Fruit fly (Drosophila melanogaster) whole organism, embryonic: Measurements from ENCODE around the gene Prosbeta6.

Experiments used
- Abd-B ChIP-seq: fragments of 200-800 bp; sonication (Bioruptor generic); optimal IDR thresholded peaks from 2 replicates; lab custom pipeline; 2018; ENCODE audit warnings: missing biosample characterization, mild to moderate bottlenecking, missing genetic modification characterization, moderate library complexity
- Blimp-1 ChIP-seq: fragments of 200-800 bp; sonication (Bioruptor generic); optimal IDR thresholded peaks from 3 replicates; lab custom pipeline; 2018; ENCODE audit warnings: missing biosample characterization, missing genetic modification characterization, mild to moderate bottlenecking, moderate library complexity, missing genetic modification reagents
- CG10147 ChIP-seq: fragments of 200-800 bp; sonication (Bioruptor generic); optimal IDR thresholded peaks from 2 replicates; lab custom pipeline; 2019; ENCODE audit warnings: missing biosample characterization, mild to moderate bottlenecking, missing genetic modification characterization, moderate library complexity
- CG10321 ChIP-seq: fragments of 200-800 bp; sonication (Bioruptor generic); IDR thresholded peaks from 2 replicates; pipeline ENCODE4 v1.3.6; 2022; ENCODE audit warnings: missing biosample characterization, missing genetic modification characterization
- CG10431 ChIP-seq: fragments of 200-800 bp; sonication (Bioruptor generic); optimal IDR thresholded peaks from 3 replicates; lab custom pipeline; 2018; ENCODE audit warnings: missing biosample characterization, mild to moderate bottlenecking, missing genetic modification characterization
- CG10959 ChIP-seq: fragments of 200-800 bp; sonication (Bioruptor generic); IDR thresholded peaks from 2 replicates; pipeline ENCODE4 v1.3.6; 2022; ENCODE audit warnings: missing biosample characterization, missing genetic modification characterization
- CG11696 ChIP-seq: fragments of 200-800 bp; sonication (Bioruptor generic); IDR thresholded peaks from 2 replicates; pipeline ENCODE4 v1.3.6; 2022; ENCODE audit warnings: missing biosample characterization, missing genetic modification characterization
- CG12744 ChIP-seq: fragments of 200-800 bp; sonication (Bioruptor generic); optimal IDR thresholded peaks from 2 replicates; lab custom pipeline; 2016; ENCODE audit warnings: missing biosample characterization, missing genetic modification characterization
- CG13775 ChIP-seq: fragments of 200-800 bp; sonication (Bioruptor generic); optimal IDR thresholded peaks from 3 replicates; lab custom pipeline; 2017; ENCODE audit warnings: missing biosample characterization, mild to moderate bottlenecking, missing genetic modification characterization
- CG14710 ChIP-seq: fragments of 200-800 bp; sonication (Bioruptor generic); optimal IDR thresholded peaks from 3 replicates; lab custom pipeline; 2019; ENCODE audit warnings: missing biosample characterization, mild to moderate bottlenecking, missing genetic modification characterization, moderate library complexity
- CG1529 ChIP-seq: fragments of 200-800 bp; sonication (Bioruptor generic); optimal IDR thresholded peaks from 3 replicates; lab custom pipeline; 2018; ENCODE audit warnings: missing biosample characterization, missing genetic modification characterization
- CG16815 ChIP-seq: fragments of 200-800 bp; sonication (Bioruptor generic); optimal IDR thresholded peaks from 3 replicates; lab custom pipeline; 2017; ENCODE audit warnings: missing biosample characterization, mild to moderate bottlenecking, missing genetic modification characterization
- CG17361 ChIP-seq: fragments of 200-800 bp; sonication (Bioruptor generic); IDR thresholded peaks from 3 replicates; pipeline ENCODE4 v1.3.6; 2022; ENCODE audit warnings: missing biosample characterization, missing genetic modification characterization
- CG31388 ChIP-seq: fragments of 200-800 bp; sonication (Bioruptor generic); optimal IDR thresholded peaks from 2 replicates; lab custom pipeline; 2016; ENCODE audit warnings: missing biosample characterization, missing genetic modification characterization
- CG31441 ChIP-seq: fragments of 200-800 bp; sonication (Bioruptor generic); IDR thresholded peaks from 2 replicates; pipeline ENCODE4 v1.3.6; 2022; ENCODE audit warnings: missing biosample characterization, missing genetic modification characterization
- CG34224 ChIP-seq: fragments of 200-800 bp; sonication (Bioruptor generic); IDR thresholded peaks from 3 replicates; pipeline ENCODE4 v1.3.6; 2022; ENCODE audit warnings: missing biosample characterization, missing genetic modification characterization; ENCODE audit not compliant: partially characterized antibody
- CG34422 ChIP-seq: fragments of 200-800 bp; sonication (Bioruptor generic); IDR thresholded peaks from 3 replicates; pipeline ENCODE4 v1.3.6; 2022; ENCODE audit warnings: missing biosample characterization, missing genetic modification characterization
- CG3847 ChIP-seq: fragments of 200-800 bp; sonication (Bioruptor generic); IDR thresholded peaks from 2 replicates; pipeline ENCODE4 v1.3.6; 2022; ENCODE audit warnings: missing biosample characterization, missing genetic modification characterization
- CG4404 ChIP-seq: fragments of 200-800 bp; sonication (Bioruptor generic); IDR thresholded peaks from 2 replicates; pipeline ENCODE4 v1.3.6; 2022; ENCODE audit warnings: missing biosample characterization, missing genetic modification characterization
- CG4820 ChIP-seq: fragments of 200-800 bp; sonication (Bioruptor generic); optimal IDR thresholded peaks from 3 replicates; lab custom pipeline; 2016; ENCODE audit warnings: missing biosample characterization, missing genetic modification characterization
- CG6689 ChIP-seq: fragments of 200-800 bp; sonication (Bioruptor generic); IDR thresholded peaks from 2 replicates; pipeline ENCODE4 v1.3.6; 2022; ENCODE audit warnings: missing biosample characterization, missing genetic modification characterization
- CG6765 ChIP-seq: fragments of 200-800 bp; sonication (Bioruptor generic); optimal IDR thresholded peaks from 3 replicates; lab custom pipeline; 2017; ENCODE audit warnings: missing biosample characterization, mild to moderate bottlenecking, missing genetic modification characterization
- CG6791 ChIP-seq: fragments of 200-800 bp; sonication (Bioruptor generic); IDR thresholded peaks from 3 replicates; pipeline ENCODE4 v1.3.6; 2022; ENCODE audit warnings: missing biosample characterization, missing genetic modification characterization; ENCODE audit not compliant: partially characterized antibody
- Chrac-16 ChIP-seq: fragments of 200-800 bp; sonication (Bioruptor generic); optimal IDR thresholded peaks from 3 replicates; lab custom pipeline; 2016; ENCODE audit warnings: missing biosample characterization, missing genetic modification characterization
- D19A ChIP-seq: fragments of 200-800 bp; optimal IDR thresholded peaks from 3 replicates; lab custom pipeline; 2019; ENCODE audit warnings: missing biosample characterization, mild to moderate bottlenecking, missing genetic modification characterization, moderate library complexity
- Dad ChIP-seq: fragments of 200-800 bp; sonication (Bioruptor generic); optimal IDR thresholded peaks from 3 replicates; lab custom pipeline; 2016; ENCODE audit warnings: missing biosample characterization, missing genetic modification characterization
- Dbx ChIP-seq: fragments of 200-800 bp; sonication (Bioruptor generic); IDR thresholded peaks from 3 replicates; pipeline ENCODE4 v1.3.6; 2022; ENCODE audit warnings: missing biosample characterization, missing genetic modification characterization
- Dfd ChIP-seq, 2 experiments: fragments of >200 bp; optimal IDR thresholded peaks; 2 replicates each; lab custom pipeline; 2017; ENCODE audit warnings: missing biosample characterization in 2 of 2, missing genetic modification characterization in 2 of 2
- Dp ChIP-seq: fragments of 200-800 bp; sonication (Bioruptor generic); optimal IDR thresholded peaks from 2 replicates; lab custom pipeline; 2018; ENCODE audit warnings: missing biosample characterization, mild to moderate bottlenecking, missing genetic modification characterization, moderate library complexity
- Dref ChIP-seq: fragments of 200-800 bp; sonication (Bioruptor generic); IDR thresholded peaks from 2 replicates; pipeline ENCODE4 v1.3.6; 2022; ENCODE audit warnings: missing biosample characterization, missing genetic modification characterization
- HmgZ ChIP-seq: fragments of 200-800 bp; sonication (Bioruptor generic); optimal IDR thresholded peaks from 2 replicates; lab custom pipeline; 2018; ENCODE audit warnings: missing biosample characterization, mild to moderate bottlenecking, missing genetic modification characterization
- Hr39 ChIP-seq: fragments of >200 bp; optimal IDR thresholded peaks from 2 replicates; lab custom pipeline; 2017
- Mes4 ChIP-seq: fragments of 200-800 bp; sonication (Bioruptor generic); optimal IDR thresholded peaks from 2 replicates; lab custom pipeline; 2016; ENCODE audit warnings: missing biosample characterization, missing genetic modification characterization
- NC2β ChIP-seq: fragments of 200-800 bp; sonication (Bioruptor generic); optimal IDR thresholded peaks from 2 replicates; lab custom pipeline; 2016; ENCODE audit warnings: missing biosample characterization, missing genetic modification characterization
- NK7.1 ChIP-seq: fragments of 200-800 bp; sonication (Bioruptor generic); optimal IDR thresholded peaks from 3 replicates; lab custom pipeline; 2016; ENCODE audit warnings: missing biosample characterization, missing genetic modification characterization
- Optix ChIP-seq: fragments of 200-800 bp; sonication (Bioruptor generic); IDR thresholded peaks from 3 replicates; pipeline ENCODE4 v1.3.6; 2022; ENCODE audit warnings: missing biosample characterization, missing genetic modification characterization
- Ravus ChIP-seq: fragments of 200-800 bp; sonication (Bioruptor generic); IDR thresholded peaks from 2 replicates; pipeline ENCODE4 v1.3.6; 2022; ENCODE audit warnings: missing biosample characterization, missing genetic modification characterization
- Six4 ChIP-seq: fragments of 200-800 bp; sonication (Bioruptor generic); optimal IDR thresholded peaks from 2 replicates; lab custom pipeline; 2016; ENCODE audit warnings: missing biosample characterization, missing genetic modification characterization
- Usf ChIP-seq: fragments of 200-800 bp; sonication (Bioruptor generic); optimal IDR thresholded peaks from 2 replicates; lab custom pipeline; 2017; ENCODE audit warnings: missing genotype, missing biosample characterization, missing genetic modification characterization
- az2 ChIP-seq: fragments of 200-800 bp; sonication (Bioruptor generic); optimal IDR thresholded peaks from 3 replicates; lab custom pipeline; 2016; ENCODE audit warnings: missing biosample characterization, missing genetic modification characterization
- grn ChIP-seq: fragments of 200-800 bp; sonication (Bioruptor generic); optimal IDR thresholded peaks from 3 replicates; lab custom pipeline; 2017; ENCODE audit warnings: missing biosample characterization, missing genetic modification characterization
- gt ChIP-seq: fragments of 200-800 bp; sonication (Bioruptor generic); IDR thresholded peaks from 2 replicates; pipeline ENCODE4 v1.3.6; 2022; ENCODE audit warnings: missing biosample characterization, missing genetic modification characterization
- ken ChIP-seq: fragments of 200-800 bp; sonication (Bioruptor generic); IDR thresholded peaks from 3 replicates; pipeline ENCODE4 v1.3.6; 2022; ENCODE audit warnings: missing biosample characterization, missing genetic modification characterization
- odd ChIP-seq: fragments of 200-800 bp; sonication (Bioruptor generic); optimal IDR thresholded peaks from 2 replicates; lab custom pipeline; 2017; ENCODE audit warnings: missing biosample characterization, mild to moderate bottlenecking, missing genetic modification characterization
- pb ChIP-seq: fragments of 200-800 bp; sonication (Bioruptor generic); optimal IDR thresholded peaks from 3 replicates; lab custom pipeline; 2016; ENCODE audit warnings: missing biosample characterization, missing genetic modification characterization
- pnt ChIP-seq: fragments of 200-800 bp; sonication (Bioruptor generic); optimal IDR thresholded peaks from 3 replicates; lab custom pipeline; 2016; ENCODE audit warnings: missing biosample characterization, missing genetic modification characterization
- sc ChIP-seq, 3 experiments: fragments of >200 bp in 2 of 3; fragments of 200-800 bp in 1 of 3; sonication (Bioruptor generic) in 1 of 3; optimal IDR thresholded peaks; 2 replicates in 2 of 3; 3 replicates in 1 of 3; lab custom pipeline; 2017; ENCODE audit warnings: mild to moderate bottlenecking in 1 of 3, missing biosample characterization in 1 of 3, missing genetic modification characterization in 1 of 3, missing genetic modification reagents in 1 of 3
- sima ChIP-seq: fragments of 200-800 bp; sonication (Bioruptor generic); optimal IDR thresholded peaks from 2 replicates; lab custom pipeline; 2016; ENCODE audit warnings: missing biosample characterization, missing genetic modification characterization
- tap ChIP-seq: fragments of 200-800 bp; optimal IDR thresholded peaks from 3 replicates; lab custom pipeline; 2019; ENCODE audit warnings: missing biosample characterization, mild to moderate bottlenecking, missing genetic modification characterization, moderate library complexity
- tna ChIP-seq: fragments of 200-800 bp; sonication (Bioruptor generic); IDR thresholded peaks from 2 replicates; pipeline ENCODE4 v1.3.6; 2022; ENCODE audit warnings: missing biosample characterization, missing genetic modification characterization; ENCODE audit not compliant: partially characterized antibody
- tx ChIP-seq: fragments of 200-800 bp; sonication (Bioruptor generic); optimal IDR thresholded peaks from 2 replicates; lab custom pipeline; 2016; ENCODE audit warnings: missing biosample characterization, missing genetic modification characterization
- zfh1 ChIP-seq: fragments of 200-800 bp; sonication (Bioruptor generic); IDR thresholded peaks from 3 replicates; pipeline ENCODE4 v1.3.6; 2022; ENCODE audit warnings: missing biosample characterization, missing genetic modification characterization

The Prosbeta6 gene

dm6 chr3L:16584074-16584578, 26.1 kb downstream of the Prosbeta6 start, which contains the start of gene UQCR-C2 (continued):
- TF ChIP-seq CG34224 (GFP tag; lab: Robert Waterston, UW): no peak; the same call in 2 of the 3 replicates
- no peak for TF ChIP-seq Mes4
- no peak for TF ChIP-seq pnt (GFP tag; lab: Kevin White, UChicago)
- TF ChIP-seq sima (GFP tag; lab: Kevin White, UChicago): no peak
- TF ChIP-seq CG34422 (GFP tag; lab: Robert Waterston, UW): no peak
- TF ChIP-seq Dp: peak; percentile 64
- TF ChIP-seq zfh1 (GFP tag; lab: Robert Waterston, UW): no peak
- no peak for TF ChIP-seq Chrac-16
- TF ChIP-seq sc (optimal IDR thresholded peaks at IDR 0.05; lab: Kevin White, UChicago): no peak
- no peak for TF ChIP-seq sc (GFP tag; optimal IDR thresholded peaks at IDR 0.05; lab: Kevin White, UChicago)
- TF ChIP-seq NK7.1 (GFP tag; lab: Kevin White, UChicago): no peak
- TF ChIP-seq CG10321: no peak
- TF ChIP-seq tx: no peak
- no peak for TF ChIP-seq CG12744 (GFP tag; lab: Kevin White, UChicago)
- no peak for TF ChIP-seq tap (tag; lab: Kevin White, UChicago)
- TF ChIP-seq CG1529 (GFP tag; lab: Kevin White, UChicago): no peak
- peak; percentile 37 for TF ChIP-seq Dref (GFP tag; lab: Robert Waterston, UW)
- no peak for TF ChIP-seq Blimp-1 (GFP tag; lab: Kevin White, UChicago)
- no peak for TF ChIP-seq Dfd (GFP tag; optimal IDR thresholded peaks at IDR 0.05; lab: Kevin White, UChicago)
- no peak for TF ChIP-seq Ravus (GFP tag; lab: Robert Waterston, UW)
- peak; percentile 75 for TF ChIP-seq HmgZ (tag; lab: Kevin White, UChicago)
- TF ChIP-seq Usf (GFP tag; lab: Kevin White, UChicago): no peak
- no peak for TF ChIP-seq tna (GFP tag; lab: Robert Waterston, UW)
- peak; percentile 38; the same call in 1 of the 2 replicates for TF ChIP-seq CG3847
- TF ChIP-seq Hr39 (lab: Kevin White, UChicago): no peak
- TF ChIP-seq Dbx (GFP tag; lab: Robert Waterston, UW): no peak
- TF ChIP-seq CG4820 (GFP tag; lab: Kevin White, UChicago): no peak
- no peak for TF ChIP-seq CG11696 (GFP tag; lab: Robert Waterston, UW)
- TF ChIP-seq CG6765 (GFP tag; lab: Kevin White, UChicago): no peak
- no peak for TF ChIP-seq CG16815 (GFP tag; lab: Kevin White, UChicago)
- TF ChIP-seq ken (GFP tag; lab: Robert Waterston, UW): no peak
- TF ChIP-seq CG13775 (GFP tag; lab: Kevin White, UChicago): no peak
- TF ChIP-seq CG31441 (GFP tag; lab: Robert Waterston, UW): peak; percentile 96
- TF ChIP-seq CG17361 (GFP tag; lab: Robert Waterston, UW): no peak
- no peak for TF ChIP-seq pb (GFP tag; lab: Kevin White, UChicago)
- no peak for TF ChIP-seq gt (GFP tag; lab: Robert Waterston, UW)
- no peak for TF ChIP-seq Six4 (GFP tag; lab: Kevin White, UChicago)
- no peak for TF ChIP-seq grn (GFP tag; lab: Kevin White, UChicago)
- no peak for TF ChIP-seq CG4404 (GFP tag; lab: Robert Waterston, UW)
- no peak for TF ChIP-seq az2 (GFP tag; lab: Kevin White, UChicago)
- no peak for TF ChIP-seq odd (GFP tag; lab: Kevin White, UChicago)
- TF ChIP-seq Abd-B: peak; percentile 65
- peak; percentile 58 for TF ChIP-seq CG14710 (tag; lab: Kevin White, UChicago)
- no peak for TF ChIP-seq D19A (tag; lab: Kevin White, UChicago)
- TF ChIP-seq CG10431 (GFP tag; lab: Kevin White, UChicago): no peak
- TF ChIP-seq CG31388 (GFP tag; lab: Kevin White, UChicago): no peak
- TF ChIP-seq CG6689: no peak
- TF ChIP-seq NC2β (GFP tag; lab: Kevin White, UChicago): peak; percentile 58
- TF ChIP-seq Dad (GFP tag; lab: Kevin White, UChicago): no peak
- TF ChIP-seq CG6791: peak; percentile 19; the same call in 1 of the 3 replicates
- TF ChIP-seq CG10959 (GFP tag; lab: Robert Waterston, UW): no peak
- TF ChIP-seq Optix (GFP tag; lab: Robert Waterston, UW): no peak
- TF ChIP-seq CG10147 (GFP tag; lab: Kevin White, UChicago): peak; percentile 19
